Worm (Caenorhabditis elegans): ENCODE results near the gene Y53F4B.12.

Y53F4B.12 gene

DNA sequence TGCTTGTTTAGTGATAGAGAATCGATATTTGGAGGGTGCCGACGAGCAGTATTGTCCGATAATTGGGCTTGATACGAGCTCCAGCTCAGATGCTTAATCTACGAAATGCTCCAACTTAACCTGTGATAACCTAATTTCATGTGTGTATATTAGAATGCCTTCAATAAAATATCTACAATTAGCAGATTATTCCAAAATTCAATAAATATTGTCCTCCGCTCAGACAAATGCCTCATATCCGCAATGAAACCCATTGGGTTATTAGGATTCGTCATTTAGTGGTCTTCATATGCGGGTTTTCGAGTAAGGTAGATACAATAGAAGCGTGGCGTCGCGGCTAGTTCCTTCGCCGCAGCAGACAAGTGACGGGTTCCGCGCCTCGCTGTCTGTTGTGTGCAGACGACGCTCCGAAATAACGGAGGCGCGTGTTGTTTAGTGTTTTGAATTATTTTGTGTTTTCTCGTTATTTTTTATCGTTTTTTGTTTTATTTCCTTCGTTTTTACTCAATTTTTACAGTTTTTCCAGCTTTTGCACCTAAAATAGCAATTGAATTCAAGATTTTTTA is 6.7 kb downstream of the Y53F4B.12 start, which contains the start of gene cmtr-1 (continued):
- TF ChIP-seq ztf-7 (tag; optimal IDR thresholded peaks at IDR 0.05) (peak; percentile 93), nhr-102 (tag; optimal IDR thresholded peaks at IDR 0.05) (peak; percentile 96), attf-4 (tag; optimal IDR thresholded peaks at IDR 0.05) (no peak), nhr-28 (tag; optimal IDR thresholded peaks at IDR 0.05) (peak; percentile 83), mxl-2 (GFP tag; conservative IDR thresholded peaks at IDR 0.05) (peak; percentile 29; the same call in 1 of the 2 replicates), skn-1 (tag; optimal IDR thresholded peaks at IDR 0.05) (no peak), nhr-25 (tag; optimal IDR thresholded peaks at IDR 0.05; ENCODE audit: borderline replicate concordance, insufficient read depth) (peak; percentile 72), F26F4.8 (GFP tag; conservative IDR thresholded peaks at IDR 0.05) (no peak), daf-16 (GFP tag; optimal IDR thresholded peaks at IDR 0.05) (peak; percentile 82 to 93), daf-16 (tag; optimal IDR thresholded peaks at IDR 0.05) (peak; percentile 92), nhr-11 (tag; optimal IDR thresholded peaks at IDR 0.05) (peak; percentile 89), nhr-237 (tag; optimal IDR thresholded peaks at IDR 0.05) (peak; percentile 33), unc-39 (tag; optimal IDR thresholded peaks at IDR 0.05) (no peak), ces-1 (GFP tag; optimal IDR thresholded peaks at IDR 0.05) (peak; percentile 15), Y48G9A.11 (GFP tag; IDR thresholded peaks at IDR 0.05) (peak; percentile 100), pqm-1 (tag; optimal IDR thresholded peaks at IDR 0.05) (peak; percentile 50), spr-3 (GFP tag; optimal IDR thresholded peaks at IDR 0.05) (peak; percentile 95), lin-38 (GFP tag; IDR thresholded peaks at IDR 0.05) (peak; percentile 92)

DNA sequence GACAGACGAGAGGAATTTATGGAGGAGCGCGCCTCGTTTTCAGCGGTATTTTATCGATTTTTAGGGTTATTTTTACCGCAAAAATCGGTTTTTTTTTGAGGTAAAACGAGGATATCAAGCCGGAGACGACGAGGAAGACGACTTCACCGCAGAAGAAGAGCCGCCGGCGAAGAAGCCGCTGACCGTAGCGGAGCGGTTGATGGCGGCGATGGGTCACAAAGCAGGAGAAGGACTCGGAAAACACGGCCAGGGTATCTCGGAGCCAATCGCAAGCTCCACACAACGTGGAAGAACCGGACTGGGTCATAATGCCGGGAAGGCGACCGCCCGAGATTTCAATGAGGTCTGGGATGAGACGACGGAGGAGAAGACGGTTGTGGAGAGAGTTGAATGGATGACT is 7.4 kb downstream of the Y53F4B.12 start:
- TF ChIP-seq hif-1 (tag; optimal IDR thresholded peaks at IDR 0.05) (no peak), nhr-42 (GFP tag; IDR thresholded peaks at IDR 0.05) (0 out of 2 replicates have a peak, but pooled peaks have one; percentile 54), set-16 (GFP tag; IDR thresholded peaks at IDR 0.05) (peak; percentile 87)

DNA sequence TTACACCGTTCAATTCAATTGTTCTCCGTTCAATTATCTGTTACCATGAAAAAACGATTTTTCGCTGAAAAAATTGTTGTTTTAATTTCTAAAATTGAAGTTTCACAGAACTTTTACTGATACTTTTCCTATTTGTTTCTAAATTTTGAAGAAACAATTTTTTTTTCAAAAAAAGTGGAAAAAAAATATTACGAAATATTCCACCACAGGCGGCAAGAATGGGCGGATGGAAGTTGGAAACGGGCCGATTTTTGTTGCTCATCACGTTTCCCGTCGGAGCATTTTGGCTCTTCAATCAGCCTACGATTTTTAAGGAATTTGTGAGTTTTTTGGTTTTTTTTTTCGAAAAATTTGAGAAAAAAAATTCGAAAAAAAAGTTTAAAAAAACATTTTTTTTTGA is 18.8 kb downstream of the Y53F4B.12 start, which contains the start of gene Y53F4B.14:
Gene Y53F4B.14 (plus strand): TSS at position 210 of the 400 bp plus-strand sequence.
- TF ChIP-seq zip-2 (tag; optimal IDR thresholded peaks at IDR 0.05), result peak; percentile 81
- TF ChIP-seq ceh-32 (tag; optimal IDR thresholded peaks at IDR 0.05; ENCODE audit: poor library complexity), result no peak
- TF ChIP-seq zfp-3 (GFP tag; conservative IDR thresholded peaks at IDR 0.05), result no peak
- no peak for TF ChIP-seq dmd-8 (GFP tag; IDR thresholded peaks at IDR 0.05)
- no peak for TF ChIP-seq duxl-1 (tag; optimal IDR thresholded peaks at IDR 0.05; ENCODE audit: poor library complexity)
- no peak for TF ChIP-seq ZK546.5 (tag; optimal IDR thresholded peaks at IDR 0.05)
- no peak for TF ChIP-seq daf-19 (GFP tag; conservative IDR thresholded peaks at IDR 0.05)
- no peak for TF ChIP-seq zag-1 (tag; optimal IDR thresholded peaks at IDR 0.05)
- no peak for TF ChIP-seq tag-97 (GFP tag; IDR thresholded peaks at IDR 0.05)
- TF ChIP-seq ceh-62 (tag; optimal IDR thresholded peaks at IDR 0.05), result no peak
- 0 out of 2 replicates have a peak, but pooled peaks have one; percentile 7 for TF ChIP-seq nhr-42 (GFP tag; IDR thresholded peaks at IDR 0.05)
- no peak for TF ChIP-seq Y105C5A.15 (GFP tag; IDR thresholded peaks at IDR 0.05)
- no peak for TF ChIP-seq mes-2 (tag; optimal IDR thresholded peaks at IDR 0.05; ENCODE audit: poor library complexity, severe bottlenecking)
- TF ChIP-seq F10B5.3 (tag; optimal IDR thresholded peaks at IDR 0.05), result no peak

DNA sequence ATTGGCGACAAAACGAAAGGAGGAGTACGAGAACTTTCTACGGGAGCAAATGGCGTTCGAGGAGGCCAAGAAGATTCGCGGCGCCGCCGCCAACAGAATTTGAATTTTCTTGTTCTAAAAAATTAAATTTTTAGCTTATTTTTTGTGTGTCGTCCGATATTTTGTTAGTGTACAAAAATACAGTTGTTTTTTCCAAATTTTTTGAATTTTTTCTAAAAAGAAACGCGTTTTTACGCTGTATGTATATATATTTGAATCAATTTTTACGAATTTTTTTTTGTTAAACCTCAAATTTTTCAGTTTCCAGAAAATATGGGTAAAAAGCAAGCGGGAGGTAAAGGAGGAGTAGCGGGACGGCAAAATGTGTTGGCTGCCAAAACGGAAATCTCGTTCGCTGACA is 20.1 kb downstream of the Y53F4B.12 start, which contains the start of gene trip-4:
Gene trip-4 (plus strand): TSS at position 301 of the 400 bp plus-strand sequence.
- no peak for TF ChIP-seq nhr-111 (GFP tag; optimal IDR thresholded peaks at IDR 0.05)
- no peak for TF ChIP-seq snpc-4 (tag; optimal IDR thresholded peaks at IDR 0.05)
- no peak for TF ChIP-seq nhr-77 (tag; optimal IDR thresholded peaks at IDR 0.05)
- no peak for TF ChIP-seq mep-1 (tag; optimal IDR thresholded peaks at IDR 0.05)
- TF ChIP-seq lin-39 (tag; optimal IDR thresholded peaks at IDR 0.05), result no peak
- TF ChIP-seq ceh-28 (tag; optimal IDR thresholded peaks at IDR 0.05), result no peak
- no peak for TF ChIP-seq ZK546.5 (tag; optimal IDR thresholded peaks at IDR 0.05)
- no peak for TF ChIP-seq rbr-2 (tag; optimal IDR thresholded peaks at IDR 0.05)
- TF ChIP-seq lin-1 (GFP tag; IDR thresholded peaks at IDR 0.05), result no peak
- TF ChIP-seq cey-2 (tag; optimal IDR thresholded peaks at IDR 0.05; ENCODE audit: borderline replicate concordance, insufficient read depth), result no peak
- TF ChIP-seq dmd-6 (GFP tag; IDR thresholded peaks at IDR 0.05), result no peak
- no peak for TF ChIP-seq F10B5.3 (tag; optimal IDR thresholded peaks at IDR 0.05)
- no peak for TF ChIP-seq dpl-1 (GFP tag; optimal IDR thresholded peaks at IDR 0.05)
- no peak for TF ChIP-seq nhr-41 (GFP tag; IDR thresholded peaks at IDR 0.05)
- no peak for TF ChIP-seq T26A8.4 (GFP tag; IDR thresholded peaks at IDR 0.05)
- no peak for TF ChIP-seq aha-1 (tag)
- no peak for TF ChIP-seq ztf-11 (tag; optimal IDR thresholded peaks at IDR 0.05)

Measured in whole organism, L4 larva.